Worm (Caenorhabditis elegans): ENCODE data around the gene ubxn-2.

- no peak for TF ChIP-seq elt-3 (tag; optimal IDR thresholded peaks at IDR 0.05)
- no peak for TF ChIP-seq nhr-237 (tag; optimal IDR thresholded peaks at IDR 0.05)
- TF ChIP-seq nhr-28 (tag; optimal IDR thresholded peaks at IDR 0.05) = no peak
These were observed 25.9 kb upstream of the ubxn-2 start, which contains the start of gene Y54G2A.41 for ce11 chrIV:2751568-2751967.
